Worm (Caenorhabditis elegans) whole organism, L4 larva: Measurements from ENCODE around the gene slcf-2.

Source experiments
- D1046.2 ChIP-seq: fragments of 200-800 bp; sonication (Bioruptor generic); IDR thresholded peaks from 2 replicates; pipeline ENCODE4 v1.3.6; 2022; ENCODE audit warnings: missing genetic modification characterization, missing compliant biosample characterization
- R02D3.7 ChIP-seq: fragments of 150-350 bp; sonication (generic microtip); optimal IDR thresholded peaks from 3 replicates; lab custom pipeline; 2014; ENCODE audit warnings: missing biosample characterization, missing genetic modification characterization
- T26A8.4 ChIP-seq: fragments of 200-800 bp; sonication (Bioruptor generic); IDR thresholded peaks from 2 replicates; pipeline ENCODE4 v1.3.6; 2022; ENCODE audit warnings: missing genetic modification characterization, missing compliant biosample characterization
- Y105C5A.15 ChIP-seq: fragments of 200-800 bp; sonication (Bioruptor generic); IDR thresholded peaks from 2 replicates; pipeline ENCODE4 v1.3.6; 2022; ENCODE audit warnings: missing genetic modification characterization, missing compliant biosample characterization
- Y48G9A.11 ChIP-seq: fragments of 200-800 bp; sonication (Bioruptor generic); IDR thresholded peaks from 2 replicates; pipeline ENCODE4 v1.3.6; 2022; ENCODE audit warnings: missing genetic modification reagents, missing genetic modification characterization, missing compliant biosample characterization
- ZK337.2 ChIP-seq: fragments of 200-800 bp; sonication (Bioruptor generic); IDR thresholded peaks from 2 replicates; pipeline ENCODE4 v1.3.6; 2022; ENCODE audit warnings: missing genetic modification reagents, missing genetic modification characterization, missing compliant biosample characterization
- ZK546.5 ChIP-seq, 2 experiments: sonication (generic microtip); optimal IDR thresholded peaks; 2 replicates each; lab custom pipeline; 2017; ENCODE audit warnings: missing biosample characterization in 2 of 2, missing genetic modification characterization in 2 of 2
- ama-1 ChIP-seq: fragments of 150-350 bp; optimal IDR thresholded peaks from 2 replicates; lab custom pipeline; 2014; ENCODE audit warnings: inconsistent platforms, mixed read lengths
- arid-1 ChIP-seq: fragments of 200-800 bp; sonication (Bioruptor generic); conservative IDR thresholded peaks from 2 replicates; pipeline ENCODE4 v1.3.6; 2022; ENCODE audit warnings: missing genetic modification reagents, missing genetic modification characterization, missing compliant biosample characterization
- attf-4 ChIP-seq: sonication (generic microtip); optimal IDR thresholded peaks from 3 replicates; lab custom pipeline; 2017; ENCODE audit warnings: missing biosample characterization, missing genetic modification characterization
- ceh-32 ChIP-seq: sonication (generic microtip); optimal IDR thresholded peaks from 2 replicates; lab custom pipeline; 2016; ENCODE audit warnings: mild to moderate bottlenecking, missing genetic modification characterization, missing compliant biosample characterization; ENCODE audit not compliant: poor library complexity
- ceh-62 ChIP-seq: sonication (generic microtip); optimal IDR thresholded peaks from 2 replicates; lab custom pipeline; 2017; ENCODE audit warnings: missing biosample characterization, missing genetic modification characterization
- ces-1 ChIP-seq: fragments of 150-350 bp; sonication (generic microtip); optimal IDR thresholded peaks from 4 replicates; lab custom pipeline; 2014; ENCODE audit warnings: missing biosample characterization, missing genetic modification reagents, missing genetic modification characterization
- ctbp-1 ChIP-seq: fragments of 200-800 bp; sonication (Bioruptor generic); IDR thresholded peaks from 2 replicates; pipeline ENCODE4 v1.3.6; 2022; ENCODE audit warnings: missing genetic modification reagents, missing genetic modification characterization, missing compliant biosample characterization
- daf-12 ChIP-seq: fragments of 150-350 bp; optimal IDR thresholded peaks from 2 replicates; lab custom pipeline; 2014; ENCODE audit warnings: missing biosample characterization, missing genetic modification reagents, missing genetic modification characterization
- daf-16 ChIP-seq, 3 experiments: sonication (generic microtip); optimal IDR thresholded peaks; 2 replicates each; lab custom pipeline; 2016 to 2017; ENCODE audit warnings: missing genetic modification characterization in 3 of 3, missing genetic modification reagents in 3 of 3, mild to moderate bottlenecking in 2 of 3, missing compliant biosample characterization in 2 of 3, missing biosample characterization in 1 of 3, moderate library complexity in 1 of 3
- daf-19 ChIP-seq: fragments of 200-800 bp; sonication (Bioruptor generic); conservative IDR thresholded peaks from 2 replicates; pipeline ENCODE4 v1.3.6; 2022; ENCODE audit warnings: missing genetic modification characterization, missing compliant biosample characterization
- daf-8 ChIP-seq: fragments of 200-800 bp; sonication (Bioruptor generic); IDR thresholded peaks from 2 replicates; pipeline ENCODE4 v1.3.6; 2022; ENCODE audit warnings: missing genetic modification characterization, missing compliant biosample characterization
- dmd-9 ChIP-seq: fragments of 200-800 bp; sonication (Bioruptor generic); IDR thresholded peaks from 2 replicates; pipeline ENCODE4 v1.3.6; 2022; ENCODE audit warnings: missing genetic modification reagents, missing genetic modification characterization, missing compliant biosample characterization
- fkh-10 ChIP-seq: fragments of 150-350 bp; optimal IDR thresholded peaks from 2 replicates; lab custom pipeline; 2014; ENCODE audit warnings: missing biosample characterization, missing genetic modification reagents, missing genetic modification characterization
- hif-1 ChIP-seq, 2 experiments: sonication (generic microtip); optimal IDR thresholded peaks; 2 replicates each; lab custom pipeline; 2016 to 2017; ENCODE audit warnings: missing compliant biosample characterization in 2 of 2, missing genetic modification characterization in 2 of 2, missing genetic modification reagents in 2 of 2, missing genotype in 2 of 2, mild to moderate bottlenecking in 1 of 2
- jun-1 ChIP-seq: fragments of 150-350 bp; optimal IDR thresholded peaks from 2 replicates; lab custom pipeline; 2014; ENCODE audit warnings: missing biosample characterization, missing genetic modification reagents, missing genetic modification characterization
- lim-7 ChIP-seq: fragments of 200-800 bp; sonication (Bioruptor generic); IDR thresholded peaks from 2 replicates; pipeline ENCODE4 v1.3.6; 2022; ENCODE audit warnings: missing genetic modification characterization, missing compliant biosample characterization
- lin-1 ChIP-seq: fragments of 200-800 bp; sonication (Bioruptor generic); IDR thresholded peaks from 2 replicates; pipeline ENCODE4 v1.3.6; 2022; ENCODE audit warnings: missing genetic modification reagents, missing genetic modification characterization, missing compliant biosample characterization
- lin-15B ChIP-seq: fragments of 150-350 bp; sonication (generic microtip); optimal IDR thresholded peaks from 3 replicates; lab custom pipeline; 2014; ENCODE audit warnings: missing biosample characterization, missing genetic modification characterization
- lin-29 ChIP-seq: fragments of 200-800 bp; sonication (Bioruptor generic); IDR thresholded peaks from 2 replicates; pipeline ENCODE4 v1.3.6; 2022; ENCODE audit warnings: missing genetic modification reagents, missing genetic modification characterization, missing compliant biosample characterization
- lin-39 ChIP-seq: fragments of 150-350 bp; optimal IDR thresholded peaks from 2 replicates; lab custom pipeline; 2014; ENCODE audit warnings: missing biosample characterization, missing genetic modification reagents, missing genetic modification characterization
- lir-3 ChIP-seq: sonication (generic microtip); optimal IDR thresholded peaks from 2 replicates; lab custom pipeline; 2016; ENCODE audit warnings: mild to moderate bottlenecking, missing genetic modification characterization, missing compliant biosample characterization
- madf-5 ChIP-seq, 2 experiments: fragments of 200-800 bp; sonication (Bioruptor generic); IDR thresholded peaks; 2 replicates each; pipeline ENCODE4 v1.3.6; 2022; ENCODE audit warnings: missing compliant biosample characterization in 2 of 2, missing genetic modification characterization in 2 of 2
- mdt-29 ChIP-seq: fragments of 200-800 bp; sonication (Bioruptor generic); IDR thresholded peaks from 2 replicates; pipeline ENCODE4 v1.3.6; 2022; ENCODE audit warnings: missing genetic modification reagents, missing genetic modification characterization, missing compliant biosample characterization
- nhr-111 ChIP-seq: fragments of 200-800 bp; sonication (Bioruptor generic); optimal IDR thresholded peaks from 2 replicates; lab custom pipeline; 2018; ENCODE audit warnings: mild to moderate bottlenecking, missing genetic modification characterization, missing compliant biosample characterization
- nhr-237 ChIP-seq: sonication (generic microtip); optimal IDR thresholded peaks from 2 replicates; lab custom pipeline; 2017; ENCODE audit warnings: missing biosample characterization, missing genetic modification characterization
- nhr-25 ChIP-seq: sonication (generic microtip); optimal IDR thresholded peaks from 2 replicates; lab custom pipeline; 2017; ENCODE audit warnings: missing genetic modification characterization, mild to moderate bottlenecking, missing compliant biosample characterization, antibody characterized with exemption, moderate library complexity, borderline replicate concordance; ENCODE audit not compliant: insufficient read depth
- nhr-42 ChIP-seq: fragments of 200-800 bp; sonication (Bioruptor generic); IDR thresholded peaks from 2 replicates; pipeline ENCODE4 v1.3.6; 2022; ENCODE audit warnings: missing genetic modification characterization, missing compliant biosample characterization
- nhr-76 ChIP-seq: fragments of 150-350 bp; optimal IDR thresholded peaks from 2 replicates; lab custom pipeline; 2014; ENCODE audit warnings: missing biosample characterization, missing genetic modification characterization
- nhr-77 ChIP-seq: fragments of 150-350 bp; optimal IDR thresholded peaks from 2 replicates; lab custom pipeline; 2014; ENCODE audit warnings: missing biosample characterization, missing genetic modification characterization
- spr-1 ChIP-seq: sonication (generic microtip); optimal IDR thresholded peaks from 2 replicates; lab custom pipeline; 2016; ENCODE audit warnings: mild to moderate bottlenecking, missing genetic modification characterization, missing compliant biosample characterization
- unc-62 ChIP-seq, 3 experiments: fragments of 150-350 bp in 1 of 3; sonication (generic microtip); optimal IDR thresholded peaks in 2 of 3; peaks in 1 of 3; 1 replicate in 1 of 3; 2 replicates in 2 of 3; lab custom pipeline; 2014 to 2017; ENCODE audit warnings: missing biosample characterization in 3 of 3, missing genetic modification characterization in 3 of 3, missing genetic modification reagents in 3 of 3, missing genotype in 1 of 3
- zag-1 ChIP-seq: fragments of 150-350 bp; optimal IDR thresholded peaks from 2 replicates; lab custom pipeline; 2014; ENCODE audit warnings: missing biosample characterization, missing genetic modification characterization
- zfp-2 ChIP-seq: sonication (generic microtip); optimal IDR thresholded peaks from 2 replicates; lab custom pipeline; 2016; ENCODE audit warnings: mild to moderate bottlenecking, missing genetic modification characterization, missing compliant biosample characterization
- ztf-11 ChIP-seq: fragments of 150-350 bp; optimal IDR thresholded peaks from 2 replicates; lab custom pipeline; 2014; ENCODE audit warnings: missing biosample characterization, missing genetic modification characterization
- ztf-7 ChIP-seq: fragments of 150-350 bp; optimal IDR thresholded peaks from 2 replicates; lab custom pipeline; 2014; ENCODE audit warnings: missing biosample characterization, missing genetic modification characterization

slcf-2 gene

DNA sequence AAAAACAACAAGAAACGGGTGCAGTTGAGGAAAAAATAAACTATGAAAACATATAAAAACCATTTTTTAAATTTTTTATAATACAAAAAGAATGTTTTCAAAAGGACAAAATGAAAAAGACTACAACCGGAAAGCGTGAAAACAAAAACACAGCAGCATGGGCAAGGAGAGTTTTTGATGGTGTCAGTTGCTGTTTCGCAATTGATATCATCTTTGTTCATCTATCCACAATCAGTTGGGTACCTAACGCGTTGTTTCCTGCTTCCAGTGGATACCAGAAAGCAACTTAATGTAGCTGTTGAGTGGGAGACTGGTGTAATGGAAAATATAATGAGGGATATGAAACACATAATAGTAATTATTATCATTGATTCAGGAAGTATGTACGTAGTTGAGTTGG is 46.2 kb downstream of the slcf-2 start:
- TF ChIP-seq daf-16 (GFP tag; optimal IDR thresholded peaks at IDR 0.05; lab: Kevin White, UChicago) = peak in 1 of 2 experiments; percentile 53
- no peak for TF ChIP-seq daf-16 (tag; optimal IDR thresholded peaks at IDR 0.05; lab: Kevin White, UChicago)
- no peak for TF ChIP-seq daf-8 (GFP tag; lab: Robert Waterston, UW)

- TF ChIP-seq attf-4 (tag; lab: Kevin White, UChicago) (no peak), madf-5 (GFP tag; IDR thresholded peaks at IDR 0.05; lab: Robert Waterston, UW) (no peak), unc-62 (GFP tag; optimal IDR thresholded peaks at IDR 0.05 in 1 of 2; lab: Kevin White, UChicago) (peak in 1 of 2 experiments; percentile 39), unc-62 (tag; optimal IDR thresholded peaks at IDR 0.05; lab: Kevin White, UChicago) (no peak), ctbp-1 (GFP tag; lab: Robert Waterston, UW) (no peak), ZK337.2 (GFP tag; lab: Robert Waterston, UW) (no peak), ztf-11 (tag; lab: Kevin White, UChicago) (no peak), ces-1 (GFP tag; lab: Kevin White, UChicago) (no peak), lin-29 (GFP tag; lab: Robert Waterston, UW) (no peak)
Observed at ce11 chrX:3440308-3440707, 46.6 kb downstream of the slcf-2 start.

ce11 chrX:3441539-3441938 is 47.9 kb downstream of the slcf-2 start, which contains the start of gene ZK813.3:
Gene ZK813.3 (plus strand): TSS chrX:3441839.
- TF ChIP-seq daf-8 (GFP tag; lab: Robert Waterston, UW) (no peak), unc-62 (GFP tag; optimal IDR thresholded peaks at IDR 0.05 in 1 of 2; lab: Kevin White, UChicago) (peak in 1 of 2 experiments; percentile 9), unc-62 (tag; optimal IDR thresholded peaks at IDR 0.05; lab: Kevin White, UChicago) (no peak)
- TF ChIP-seq, all 104 proteins: peak for 1

- TF ChIP-seq D1046.2 (GFP tag; lab: Robert Waterston, UW) (no peak), R02D3.7 (tag; lab: Kevin White, UChicago) (no peak), Y105C5A.15 (GFP tag; lab: Robert Waterston, UW) (no peak), nhr-111 (GFP tag; lab: Kevin White, UChicago) (no peak), nhr-42 (GFP tag; lab: Robert Waterston, UW) (no peak), lin-39 (no peak), ceh-32 (tag; lab: Kevin White, UChicago) (no peak), spr-1 (no peak), arid-1 (no peak), nhr-76 (tag; lab: Kevin White, UChicago) (no peak), lin-1 (no peak), fkh-10 (no peak), mdt-29 (no peak), ama-1 (no peak), nhr-77 (no peak), nhr-25 (tag; lab: Kevin White, UChicago) (no peak), zag-1 (no peak), dmd-9 (no peak)
Observed at ce11 chrX:3443526-3443925, 49.9 kb downstream of the slcf-2 start, which contains the start of gene ZK813.2. Gene ZK813.2 (plus strand): TSS chrX:3443826.

DNA sequence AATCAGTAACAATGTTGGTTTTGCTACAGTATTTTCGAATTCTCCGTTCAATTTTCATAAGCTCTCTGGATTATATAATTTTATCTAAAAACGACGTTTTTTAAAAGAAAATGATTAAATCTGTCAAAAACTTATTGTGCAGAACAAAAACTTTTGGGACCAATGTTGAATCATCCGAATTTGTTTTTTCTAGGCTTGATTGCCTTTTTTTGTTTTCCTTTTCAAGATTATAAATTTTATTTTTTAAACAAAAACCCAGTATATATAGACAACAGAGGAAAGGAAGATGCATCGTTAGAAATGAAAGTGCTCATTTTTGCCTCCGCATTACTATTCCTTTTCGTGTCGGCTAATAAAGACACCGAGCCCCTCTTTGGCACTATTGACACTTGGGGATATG is 50.9 kb downstream of the slcf-2 start, which contains the start of gene ZK813.7:
Gene ZK813.7, plus strand, starts transcription at position 301 of the 400 bp plus-strand sequence.
- TF ChIP-seq mdt-29 (no peak), dmd-9 (no peak), zfp-2 (tag; lab: Kevin White, UChicago) (no peak), ceh-62 (no peak), ztf-11 (tag; lab: Kevin White, UChicago) (no peak), lir-3 (tag; lab: Kevin White, UChicago) (no peak), nhr-237 (no peak), nhr-111 (GFP tag; lab: Kevin White, UChicago) (no peak), hif-1 (tag; optimal IDR thresholded peaks at IDR 0.05; lab: Kevin White, UChicago) (no peak), ztf-7 (tag; lab: Kevin White, UChicago) (no peak), ZK546.5 (tag; optimal IDR thresholded peaks at IDR 0.05; lab: Kevin White, UChicago) (no peak), daf-12 (no peak), Y48G9A.11 (GFP tag; lab: Robert Waterston, UW) (no peak), lim-7 (no peak), daf-19 (GFP tag; lab: Robert Waterston, UW) (no peak), jun-1 (tag; lab: Kevin White, UChicago) (no peak), T26A8.4 (GFP tag; lab: Robert Waterston, UW) (no peak), lin-15B (tag; lab: Kevin White, UChicago) (no peak)
